Fruit fly (Drosophila melanogaster) whole organism, adult: Measurements from ENCODE around the gene CG42588.

Experiments used
- CG11617 ChIP-seq: fragments of 200-800 bp; sonication (Bioruptor generic); optimal IDR thresholded peaks from 2 replicates; lab custom pipeline; 2017; ENCODE audit warnings: mild to moderate bottlenecking, missing biosample characterization, missing genetic modification reagents, missing genetic modification characterization
- CG12768 ChIP-seq: fragments of 200-800 bp; sonication (Bioruptor generic); optimal IDR thresholded peaks from 2 replicates; lab custom pipeline; 2017; ENCODE audit warnings: missing biosample characterization, missing genetic modification characterization, mild to moderate bottlenecking, moderate library complexity, missing genetic modification reagents
- CG14711 ChIP-seq: fragments of 200-800 bp; sonication (Bioruptor generic); optimal IDR thresholded peaks from 2 replicates; lab custom pipeline; 2018; ENCODE audit warnings: missing biosample characterization, mild to moderate bottlenecking, missing genetic modification characterization, moderate library complexity
- CG1620 ChIP-seq: fragments of 200-800 bp; sonication (Bioruptor generic); optimal IDR thresholded peaks from 2 replicates; lab custom pipeline; 2016; ENCODE audit warnings: missing biosample characterization, missing genetic modification characterization
- CG33017 ChIP-seq: fragments of 200-800 bp; sonication (Bioruptor generic); optimal IDR thresholded peaks from 2 replicates; lab custom pipeline; 2018; ENCODE audit warnings: missing biosample characterization, mild to moderate bottlenecking, missing genetic modification characterization, moderate library complexity
- CG5204 ChIP-seq: fragments of 200-800 bp; sonication (Bioruptor generic); optimal IDR thresholded peaks from 2 replicates; lab custom pipeline; 2016; ENCODE audit warnings: missing biosample characterization, missing genetic modification characterization
- CG7045 ChIP-seq: fragments of 200-800 bp; sonication (Bioruptor generic); optimal IDR thresholded peaks from 2 replicates; lab custom pipeline; 2017; ENCODE audit warnings: missing biosample characterization, mild to moderate bottlenecking, missing genetic modification characterization
- CG7101 ChIP-seq: fragments of 200-800 bp; sonication (Bioruptor generic); optimal IDR thresholded peaks from 2 replicates; lab custom pipeline; 2018; ENCODE audit warnings: missing biosample characterization, mild to moderate bottlenecking, missing genetic modification characterization, moderate library complexity
- Clk ChIP-seq: fragments of 200-800 bp; sonication (Bioruptor generic); optimal IDR thresholded peaks from 2 replicates; lab custom pipeline; 2017; ENCODE audit warnings: missing biosample characterization, missing genetic modification characterization
- Crg-1 ChIP-seq: fragments of 200-800 bp; sonication (Bioruptor generic); optimal IDR thresholded peaks from 2 replicates; lab custom pipeline; 2016; ENCODE audit warnings: missing biosample characterization, missing genetic modification characterization
- Hr96 ChIP-seq: fragments of 200-800 bp; sonication (Bioruptor generic); optimal IDR thresholded peaks from 2 replicates; lab custom pipeline; 2016; ENCODE audit warnings: missing biosample characterization, missing genetic modification characterization
- Mnt ChIP-seq: fragments of 200-800 bp; sonication (Bioruptor generic); optimal IDR thresholded peaks from 2 replicates; lab custom pipeline; 2016; ENCODE audit warnings: missing biosample characterization, mild to moderate bottlenecking, missing genetic modification characterization
- bab1 ChIP-seq: fragments of 200-800 bp; sonication (Bioruptor generic); optimal IDR thresholded peaks from 3 replicates; lab custom pipeline; 2019; ENCODE audit warnings: missing biosample characterization, mild to moderate bottlenecking, missing genetic modification characterization, moderate library complexity
- cic ChIP-seq: fragments of 200-800 bp; sonication (Bioruptor generic); optimal IDR thresholded peaks from 2 replicates; lab custom pipeline; 2017; ENCODE audit warnings: missing biosample characterization, mild to moderate bottlenecking, missing genetic modification characterization, moderate library complexity
- cnc ChIP-seq, 2 experiments: fragments of >200 bp; optimal IDR thresholded peaks; 2 replicates each; lab custom pipeline; 2017
- kay ChIP-seq: fragments of 200-800 bp; sonication (Bioruptor generic); peaks from one replicate; lab custom pipeline; 2016; ENCODE audit warnings: missing biosample characterization, missing genetic modification characterization, borderline replicate concordance
- ovo ChIP-seq: fragments of 200-800 bp; sonication (Bioruptor generic); optimal IDR thresholded peaks from 2 replicates; lab custom pipeline; 2016; ENCODE audit warnings: missing biosample characterization, missing genetic modification characterization
- pad ChIP-seq: fragments of 200-800 bp; sonication (Bioruptor generic); optimal IDR thresholded peaks from 3 replicates; lab custom pipeline; 2017; ENCODE audit warnings: missing biosample characterization, missing genetic modification characterization, mild to moderate bottlenecking, moderate library complexity, missing genetic modification reagents
- tj ChIP-seq: fragments of 200-800 bp; sonication (Bioruptor generic); optimal IDR thresholded peaks from 3 replicates; lab custom pipeline; 2017; ENCODE audit warnings: missing biosample characterization, mild to moderate bottlenecking, missing genetic modification characterization, moderate library complexity
- toe ChIP-seq: fragments of 200-800 bp; sonication (Bioruptor generic); optimal IDR thresholded peaks from 2 replicates; lab custom pipeline; 2016; ENCODE audit warnings: missing biosample characterization, missing genetic modification characterization

The CG42588 gene

dm6 chr3L:12849867-12850301 is 35.8 kb downstream of the CG42588 start, which contains the start of the genes CG10948 and Wbp2:
CG10948 (minus strand) TSS chr3L:12850117.
Wbp2 (plus strand) TSS chr3L:12850165.
- TF ChIP-seq CG7101 = peak; percentile 34
- TF ChIP-seq pad (GFP tag; lab: Kevin White, UChicago) = peak; percentile 12
- TF ChIP-seq bab1 (GFP tag; lab: Kevin White, UChicago) = peak; percentile 52
- peak; percentile 87 for TF ChIP-seq cic (GFP tag; lab: Kevin White, UChicago)
- peak; percentile 30 for TF ChIP-seq Mnt (GFP tag; lab: Kevin White, UChicago)
- peak; percentile 55 for TF ChIP-seq tj
- peak; percentile 17 for TF ChIP-seq CG33017 (tag; lab: Kevin White, UChicago)
- no peak for TF ChIP-seq Clk (GFP tag; lab: Kevin White, UChicago)
- no peak for TF ChIP-seq cnc (optimal IDR thresholded peaks at IDR 0.05; lab: Kevin White, UChicago)
- TF ChIP-seq CG1620 (GFP tag; lab: Kevin White, UChicago) = no peak
- no peak for TF ChIP-seq toe
- peak; percentile 4 for TF ChIP-seq CG12768
- TF ChIP-seq CG14711 (tag; lab: Kevin White, UChicago) = no peak
- peak; percentile 100 for TF ChIP-seq kay (GFP tag; lab: Kevin White, UChicago)
- TF ChIP-seq Crg-1 = no peak
- TF ChIP-seq CG7045 (GFP tag; lab: Kevin White, UChicago) = no peak
- TF ChIP-seq CG5204 (GFP tag; lab: Kevin White, UChicago) = no peak
- TF ChIP-seq CG11617 (GFP tag; lab: Kevin White, UChicago) = peak; percentile 71
- TF ChIP-seq ovo (GFP tag; lab: Kevin White, UChicago) = no peak
- no peak for TF ChIP-seq Hr96 (GFP tag; lab: Kevin White, UChicago)

DNA sequence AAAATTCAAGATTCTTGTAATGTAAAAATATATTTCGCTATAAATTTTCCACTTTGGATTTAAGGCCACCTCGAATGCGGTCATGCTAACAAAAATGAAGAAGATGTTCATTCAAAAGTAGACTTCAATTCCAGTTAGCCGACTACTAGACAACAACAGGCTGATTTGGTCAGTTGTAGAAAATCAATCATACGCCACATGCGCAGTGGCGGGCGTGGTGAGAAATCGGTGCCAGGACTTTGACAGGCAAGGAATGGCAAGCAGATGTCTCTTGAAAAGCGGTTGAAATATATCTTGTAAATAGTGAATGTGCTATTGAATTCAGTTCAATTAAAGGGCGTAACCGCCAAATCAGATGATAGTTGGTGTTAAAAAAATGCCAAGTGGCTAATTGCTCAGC is 39.4 kb downstream of the CG42588 start, which contains the start of gene Ent3:
TSS of gene Ent3 (plus strand) at position 224 of the 400 bp plus-strand sequence.
- no peak for TF ChIP-seq CG11617 (GFP tag; lab: Kevin White, UChicago)
- TF ChIP-seq CG14711 (tag; lab: Kevin White, UChicago) = no peak
- TF ChIP-seq CG7101 = no peak
- TF ChIP-seq CG33017 (tag; lab: Kevin White, UChicago) = no peak
- TF ChIP-seq CG1620 (GFP tag; lab: Kevin White, UChicago) = no peak
- TF ChIP-seq kay (GFP tag; lab: Kevin White, UChicago) = no peak
- TF ChIP-seq cic (GFP tag; lab: Kevin White, UChicago) = no peak
- no peak for TF ChIP-seq CG5204 (GFP tag; lab: Kevin White, UChicago)
- TF ChIP-seq cnc (optimal IDR thresholded peaks at IDR 0.05; lab: Kevin White, UChicago) = no peak
- no peak for TF ChIP-seq ovo (GFP tag; lab: Kevin White, UChicago)
- TF ChIP-seq tj = no peak
- TF ChIP-seq CG7045 (GFP tag; lab: Kevin White, UChicago) = no peak
- TF ChIP-seq Clk (GFP tag; lab: Kevin White, UChicago) = no peak
- no peak for TF ChIP-seq CG12768
- no peak for TF ChIP-seq Hr96 (GFP tag; lab: Kevin White, UChicago)
- no peak for TF ChIP-seq bab1 (GFP tag; lab: Kevin White, UChicago)
- TF ChIP-seq Crg-1 = no peak
- TF ChIP-seq toe = no peak

- TF ChIP-seq bab1 (GFP tag; lab: Kevin White, UChicago) = no peak
- TF ChIP-seq CG7101 = no peak
- no peak for TF ChIP-seq CG1620 (GFP tag; lab: Kevin White, UChicago)
- no peak for TF ChIP-seq CG14711 (tag; lab: Kevin White, UChicago)
- TF ChIP-seq toe = no peak
- TF ChIP-seq kay (GFP tag; lab: Kevin White, UChicago) = no peak
- TF ChIP-seq Mnt (GFP tag; lab: Kevin White, UChicago) = no peak
- TF ChIP-seq ovo (GFP tag; lab: Kevin White, UChicago) = no peak
- no peak for TF ChIP-seq CG12768
- TF ChIP-seq Clk (GFP tag; lab: Kevin White, UChicago) = no peak
- no peak for TF ChIP-seq CG7045 (GFP tag; lab: Kevin White, UChicago)
- no peak for TF ChIP-seq CG5204 (GFP tag; lab: Kevin White, UChicago)
Measured at dm6 chr3L:12857553-12858122, 43.6 kb downstream of the CG42588 start.

DNA sequence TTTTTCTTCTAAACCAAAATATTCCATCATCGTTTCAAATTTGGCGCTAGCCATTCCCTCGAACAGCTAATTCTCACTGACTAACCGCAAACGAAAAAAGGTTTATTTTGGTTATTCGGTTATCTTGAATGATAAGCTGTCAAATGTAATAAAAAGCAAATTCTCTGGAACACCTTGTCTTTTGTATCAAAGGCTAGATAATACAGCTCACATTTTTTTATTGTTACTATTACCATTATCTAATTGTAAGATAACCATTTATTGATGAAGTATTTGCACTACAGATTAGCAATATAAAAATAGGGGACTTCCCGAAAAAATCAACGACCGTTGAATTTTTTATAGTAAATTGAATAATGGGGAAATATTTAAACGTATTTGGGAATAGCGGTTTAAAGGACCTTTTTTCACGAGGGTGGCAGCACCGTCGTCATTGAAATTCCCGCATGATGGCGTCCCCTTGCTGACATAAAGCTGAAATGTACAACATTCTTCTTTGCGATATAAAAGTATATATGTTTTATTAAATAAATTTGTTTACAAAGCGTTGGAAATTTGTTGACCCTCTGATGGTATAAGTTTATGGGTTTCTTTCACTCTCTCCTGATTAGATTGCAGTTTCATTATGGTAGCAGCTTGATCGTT is 47.3 kb downstream of the CG42588 start, which contains the start of gene CG32107:
TSS of gene CG32107 (minus strand) at position 51 of the 645 bp plus-strand sequence.
- no peak for TF ChIP-seq CG7045 (GFP tag; lab: Kevin White, UChicago)
- no peak for TF ChIP-seq Hr96 (GFP tag; lab: Kevin White, UChicago)
- no peak for TF ChIP-seq Clk (GFP tag; lab: Kevin White, UChicago)
- TF ChIP-seq CG7101 = peak; percentile 33
- peak; percentile 84 for TF ChIP-seq kay (GFP tag; lab: Kevin White, UChicago)
- TF ChIP-seq tj = no peak
- TF ChIP-seq CG33017 (tag; lab: Kevin White, UChicago) = peak; percentile 46
- no peak for TF ChIP-seq Mnt (GFP tag; lab: Kevin White, UChicago)
- peak; percentile 23 for TF ChIP-seq pad (GFP tag; lab: Kevin White, UChicago)
- TF ChIP-seq CG14711 (tag; lab: Kevin White, UChicago) = peak; percentile 6
- no peak for TF ChIP-seq Crg-1
- TF ChIP-seq cic (GFP tag; lab: Kevin White, UChicago) = peak; percentile 45
- no peak for TF ChIP-seq CG11617 (GFP tag; lab: Kevin White, UChicago)
- no peak for TF ChIP-seq CG12768
- no peak for TF ChIP-seq CG5204 (GFP tag; lab: Kevin White, UChicago)
- no peak for TF ChIP-seq toe
- TF ChIP-seq cnc (optimal IDR thresholded peaks at IDR 0.05; lab: Kevin White, UChicago) = no peak
- no peak for TF ChIP-seq CG1620 (GFP tag; lab: Kevin White, UChicago)
- TF ChIP-seq ovo (GFP tag; lab: Kevin White, UChicago) = no peak
- TF ChIP-seq bab1 (GFP tag; lab: Kevin White, UChicago) = no peak

dm6 chr3L:12862820-12863219 is 48.8 kb downstream of the CG42588 start, which contains the start of gene CG10943:
CG10943 (minus strand) TSS chr3L:12862920.
- no peak for TF ChIP-seq CG7045 (GFP tag; lab: Kevin White, UChicago)
- TF ChIP-seq bab1 (GFP tag; lab: Kevin White, UChicago) = no peak
- no peak for TF ChIP-seq cnc (optimal IDR thresholded peaks at IDR 0.05; lab: Kevin White, UChicago)
- TF ChIP-seq CG11617 (GFP tag; lab: Kevin White, UChicago) = no peak
- TF ChIP-seq cic (GFP tag; lab: Kevin White, UChicago) = no peak
- TF ChIP-seq toe = no peak
- no peak for TF ChIP-seq CG14711 (tag; lab: Kevin White, UChicago)
- no peak for TF ChIP-seq Clk (GFP tag; lab: Kevin White, UChicago)
- no peak for TF ChIP-seq Mnt (GFP tag; lab: Kevin White, UChicago)
- no peak for TF ChIP-seq Crg-1
- TF ChIP-seq kay (GFP tag; lab: Kevin White, UChicago) = no peak
- TF ChIP-seq CG7101 = no peak
